ENCODE assay signal across 5 fruit fly cellular contexts in genomic region chr3R:13831596-13832119, dm6.
TF ChIP-seq lines count a peak whose summit lies in the region.

No protein-coding gene starts in this region.

- no peak for TF ChIP-seq CTCF in whole organism, embryonic (GFP tag; optimal IDR thresholded peaks at IDR 0.05; lab: Kevin White, UChicago)

TF ChIP-seq in whole organism, adult, 20 proteins besides CTCF, POLR2A, EP300 and RAD21 (continues in another document):
- TF ChIP-seq CG1620 (GFP tag; optimal IDR thresholded peaks at IDR 0.05; lab: Kevin White, UChicago) (no peak), toe (GFP tag; optimal IDR thresholded peaks at IDR 0.05; lab: Kevin White, UChicago) (no peak), pad (GFP tag; optimal IDR thresholded peaks at IDR 0.05; lab: Kevin White, UChicago) (no peak), CG7045 (GFP tag; optimal IDR thresholded peaks at IDR 0.05; lab: Kevin White, UChicago) (no peak), CG7101 (tag; optimal IDR thresholded peaks at IDR 0.05; lab: Kevin White, UChicago) (peak; percentile 38), Mnt (GFP tag; optimal IDR thresholded peaks at IDR 0.05; lab: Kevin White, UChicago) (no peak), tj (GFP tag; optimal IDR thresholded peaks at IDR 0.05; lab: Kevin White, UChicago) (peak; percentile 65), CG12768 (GFP tag; optimal IDR thresholded peaks at IDR 0.05; lab: Kevin White, UChicago) (peak; percentile 34), kay (GFP tag; lab: Kevin White, UChicago; ENCODE audit: borderline replicate concordance) (no peak), bab1 (GFP tag; optimal IDR thresholded peaks at IDR 0.05; lab: Kevin White, UChicago) (peak; percentile 82), CG5204 (GFP tag; optimal IDR thresholded peaks at IDR 0.05; lab: Kevin White, UChicago) (no peak), Crg-1 (GFP tag; optimal IDR thresholded peaks at IDR 0.05; lab: Kevin White, UChicago) (no peak), Clk (GFP tag; optimal IDR thresholded peaks at IDR 0.05; lab: Kevin White, UChicago) (no peak), CG14711 (tag; optimal IDR thresholded peaks at IDR 0.05; lab: Kevin White, UChicago) (no peak), CG33017 (tag; optimal IDR thresholded peaks at IDR 0.05; lab: Kevin White, UChicago) (peak; percentile 38), CG11617 (GFP tag; optimal IDR thresholded peaks at IDR 0.05; lab: Kevin White, UChicago) (peak; percentile 48), cic (GFP tag; optimal IDR thresholded peaks at IDR 0.05; lab: Kevin White, UChicago) (no peak), Hr96 (GFP tag; optimal IDR thresholded peaks at IDR 0.05; lab: Kevin White, UChicago) (no peak), ovo (GFP tag; optimal IDR thresholded peaks at IDR 0.05; lab: Kevin White, UChicago) (no peak)

TF ChIP-seq in whole organism, embryonic, 481 proteins besides CTCF, POLR2A, EP300 and RAD21 (continues in another document):
- TF ChIP-seq tgo (GFP tag; IDR thresholded peaks at IDR 0.05; lab: Robert Waterston, UW) (peak; percentile 65; the same call in 2 of the 3 replicates), CG10209 (GFP tag; optimal IDR thresholded peaks at IDR 0.05; lab: Kevin White, UChicago) (peak; percentile 48), CG17568 (GFP tag; optimal IDR thresholded peaks at IDR 0.05; lab: Kevin White, UChicago) (peak; percentile 3), CG31441 (GFP tag; IDR thresholded peaks at IDR 0.05; lab: Robert Waterston, UW) (peak; percentile 54), CG2202 (tag; optimal IDR thresholded peaks at IDR 0.05; lab: Kevin White, UChicago) (no peak), stc (GFP tag; IDR thresholded peaks at IDR 0.05; lab: Robert Waterston, UW) (no peak; the same call in 1 of the 2 replicates), onecut (GFP tag; IDR thresholded peaks at IDR 0.05; lab: Robert Waterston, UW) (peak; percentile 19; the same call in 1 of the 2 replicates), fd3F (GFP tag; optimal IDR thresholded peaks at IDR 0.05; lab: Kevin White, UChicago) (peak; percentile 9), gce (GFP tag; IDR thresholded peaks at IDR 0.05; lab: Robert Waterston, UW) (peak; percentile 58; the same call in 1 of the 3 replicates), CG9437 (GFP tag; optimal IDR thresholded peaks at IDR 0.05; lab: Kevin White, UChicago) (peak; percentile 22), gem (tag; optimal IDR thresholded peaks at IDR 0.05; lab: Kevin White, UChicago) (peak; percentile 68), CG11560 (tag; IDR thresholded peaks at IDR 0.05; lab: Robert Waterston, UW) (no peak), BtbVII (GFP tag; optimal IDR thresholded peaks at IDR 0.05; lab: Kevin White, UChicago) (no peak), lab (GFP tag; optimal IDR thresholded peaks at IDR 0.05; lab: Kevin White, UChicago) (peak; percentile 7), Ptx1 (GFP tag; IDR thresholded peaks at IDR 0.05; lab: Robert Waterston, UW) (peak; percentile 46), Abd-B (GFP tag; optimal IDR thresholded peaks at IDR 0.05; lab: Kevin White, UChicago) (peak; percentile 53), HmgZ (tag; optimal IDR thresholded peaks at IDR 0.05; lab: Kevin White, UChicago) (no peak), CG10267 (tag; optimal IDR thresholded peaks at IDR 0.05; lab: Kevin White, UChicago) (peak; percentile 0)

TF ChIP-seq in whole organism, prepupa, 60 proteins besides CTCF, POLR2A, EP300 and RAD21 (continues in another document):
- peak; percentile 88 for TF ChIP-seq CG32006 (GFP tag; optimal IDR thresholded peaks at IDR 0.05; lab: Kevin White, UChicago)
- TF ChIP-seq Gug (GFP tag; IDR thresholded peaks at IDR 0.05; lab: Robert Waterston, UW): 0 out of 2 replicates have a peak, but pooled peaks have one; percentile 70
- TF ChIP-seq CG31627 (GFP tag; optimal IDR thresholded peaks at IDR 0.05; lab: Kevin White, UChicago): peak; percentile 47
- TF ChIP-seq CG6163 (GFP tag; IDR thresholded peaks at IDR 0.05; lab: Robert Waterston, UW): peak; percentile 85; the same call in 2 of the 3 replicates
- TF ChIP-seq Sox102F (GFP tag; optimal IDR thresholded peaks at IDR 0.05; lab: Kevin White, UChicago): peak; percentile 79
- TF ChIP-seq CG11294 (GFP tag; IDR thresholded peaks at IDR 0.05; lab: Robert Waterston, UW): peak; percentile 58; the same call in 1 of the 2 replicates
- TF ChIP-seq CG3032 (tag; optimal IDR thresholded peaks at IDR 0.05; lab: Kevin White, UChicago): peak; percentile 45
- peak; percentile 69 for TF ChIP-seq acj6 (GFP tag; optimal IDR thresholded peaks at IDR 0.05; lab: Kevin White, UChicago)
- TF ChIP-seq fd59A (GFP tag; optimal IDR thresholded peaks at IDR 0.05; lab: Kevin White, UChicago): no peak
- peak; percentile 54 for TF ChIP-seq Ets96B (tag; optimal IDR thresholded peaks at IDR 0.05; lab: Kevin White, UChicago)
- TF ChIP-seq CG6276 (GFP tag; optimal IDR thresholded peaks at IDR 0.05; lab: Kevin White, UChicago): peak; percentile 62
- TF ChIP-seq Eip78C (GFP tag; lab: Kevin White, UChicago): peak; percentile 93
- peak; percentile 69 for TF ChIP-seq net (GFP tag; optimal IDR thresholded peaks at IDR 0.05; lab: Kevin White, UChicago)
- peak; percentile 87 for TF ChIP-seq svp (GFP tag; lab: Kevin White, UChicago)
- TF ChIP-seq Sox15 (GFP tag; optimal IDR thresholded peaks at IDR 0.05; lab: Kevin White, UChicago): peak; percentile 53
- TF ChIP-seq CG6808 (GFP tag; optimal IDR thresholded peaks at IDR 0.05; lab: Kevin White, UChicago): peak; percentile 29
- peak; percentile 54 for TF ChIP-seq Hr39 (GFP tag; optimal IDR thresholded peaks at IDR 0.05; lab: Kevin White, UChicago)
- TF ChIP-seq CG11762 (GFP tag; optimal IDR thresholded peaks at IDR 0.05; lab: Kevin White, UChicago; ENCODE audit: insufficient read depth): peak; percentile 40
- TF ChIP-seq fkh (GFP tag; optimal IDR thresholded peaks at IDR 0.05; lab: Kevin White, UChicago): no peak

TF ChIP-seq in whole organism, pupa, 21 proteins besides CTCF, POLR2A, EP300 and RAD21:
- TF ChIP-seq CG17806 (tag; optimal IDR thresholded peaks at IDR 0.05; lab: Kevin White, UChicago) (peak; percentile 1), CG4496 (GFP tag; IDR thresholded peaks at IDR 0.05; lab: Robert Waterston, UW) (no peak), rn (GFP tag; IDR thresholded peaks at IDR 0.05; lab: Robert Waterston, UW) (0 out of 2 replicates have a peak, but pooled peaks have one; percentile 21), CG32121 (GFP tag; IDR thresholded peaks at IDR 0.05; lab: Robert Waterston, UW) (peak; percentile 90), gl (tag; optimal IDR thresholded peaks at IDR 0.05; lab: Kevin White, UChicago) (no peak), fd96Ca (GFP tag; IDR thresholded peaks at IDR 0.05; lab: Robert Waterston, UW) (peak; percentile 84), CG9948 (tag; optimal IDR thresholded peaks at IDR 0.05; lab: Kevin White, UChicago) (peak; percentile 38), Ets98B (GFP tag; IDR thresholded peaks at IDR 0.05; lab: Robert Waterston, UW) (peak; percentile 93), CG10348 (GFP tag; IDR thresholded peaks at IDR 0.05; lab: Robert Waterston, UW) (no peak), Pif1A (GFP tag; optimal IDR thresholded peaks at IDR 0.05; lab: Kevin White, UChicago) (peak; percentile 61), D1 (tag; optimal IDR thresholded peaks at IDR 0.05; lab: Kevin White, UChicago) (no peak), CG14655 (GFP tag; optimal IDR thresholded peaks at IDR 0.05; lab: Kevin White, UChicago) (peak; percentile 26), CG8301 (tag; optimal IDR thresholded peaks at IDR 0.05; lab: Kevin White, UChicago) (no peak), CG15710 (tag; optimal IDR thresholded peaks at IDR 0.05; lab: Kevin White, UChicago) (peak; percentile 70), CG8159 (tag; optimal IDR thresholded peaks at IDR 0.05; lab: Kevin White, UChicago) (peak; percentile 43), CG34367 (tag; optimal IDR thresholded peaks at IDR 0.05; lab: Kevin White, UChicago) (no peak), Snoo (tag; optimal IDR thresholded peaks at IDR 0.05; lab: Kevin White, UChicago) (peak; percentile 89), CG12605 (GFP tag; IDR thresholded peaks at IDR 0.05; lab: Robert Waterston, UW) (0 out of 2 replicates have a peak, but pooled peaks have one; percentile 22), CG13204 (GFP tag; optimal IDR thresholded peaks at IDR 0.05; lab: Kevin White, UChicago) (peak; percentile 42), Pif1B (GFP tag; optimal IDR thresholded peaks at IDR 0.05; lab: Kevin White, UChicago) (peak; percentile 72), EcR (GFP tag; optimal IDR thresholded peaks at IDR 0.05; lab: Kevin White, UChicago) (no peak)

TF ChIP-seq in whole organism, wandering third instar larva, 38 proteins besides CTCF, POLR2A, EP300 and RAD21:
- peak; percentile 58 for TF ChIP-seq Hnf4 (GFP tag; optimal IDR thresholded peaks at IDR 0.05; lab: Kevin White, UChicago)
- TF ChIP-seq ey (GFP tag; optimal IDR thresholded peaks at IDR 0.05; lab: Kevin White, UChicago): peak; percentile 35
- TF ChIP-seq foxo (GFP tag; optimal IDR thresholded peaks at IDR 0.05; lab: Kevin White, UChicago): peak in 1 of 2 experiments; percentile 75
- peak; percentile 85 for TF ChIP-seq Sp1 (GFP tag; optimal IDR thresholded peaks at IDR 0.05; lab: Kevin White, UChicago)
- TF ChIP-seq h (GFP tag; optimal IDR thresholded peaks at IDR 0.05; lab: Kevin White, UChicago): peak; percentile 67
- no peak for TF ChIP-seq Hr78 (GFP tag; optimal IDR thresholded peaks at IDR 0.05; lab: Kevin White, UChicago)
- no peak for TF ChIP-seq Myc (optimal IDR thresholded peaks at IDR 0.05; lab: Kevin White, UChicago)
- TF ChIP-seq OdsH (GFP tag; optimal IDR thresholded peaks at IDR 0.05; lab: Kevin White, UChicago): peak; percentile 74
- no peak for TF ChIP-seq woc (GFP tag; optimal IDR thresholded peaks at IDR 0.05; lab: Kevin White, UChicago)
- TF ChIP-seq dl (GFP tag; optimal IDR thresholded peaks at IDR 0.05; lab: Kevin White, UChicago; ENCODE audit: insufficient read depth in 1 of 2, partially characterized antibody in 2 of 2): no peak
- TF ChIP-seq brk (GFP tag; optimal IDR thresholded peaks at IDR 0.05; lab: Kevin White, UChicago): peak; percentile 12
- TF ChIP-seq fru (GFP tag; optimal IDR thresholded peaks at IDR 0.05; lab: Kevin White, UChicago): peak; percentile 69
- peak; percentile 22 for TF ChIP-seq br (GFP tag; optimal IDR thresholded peaks at IDR 0.05; lab: Kevin White, UChicago)
- no peak for TF ChIP-seq usp (GFP tag; optimal IDR thresholded peaks at IDR 0.05; lab: Kevin White, UChicago)
- TF ChIP-seq Abd-B (GFP tag; optimal IDR thresholded peaks at IDR 0.05; lab: Kevin White, UChicago): no peak
- TF ChIP-seq pan (optimal IDR thresholded peaks at IDR 0.05; lab: Kevin White, UChicago): no peak
- TF ChIP-seq Rel (GFP tag; optimal IDR thresholded peaks at IDR 0.05; lab: Kevin White, UChicago): peak; percentile 29
- peak; percentile 64 for TF ChIP-seq Rel (tag; optimal IDR thresholded peaks at IDR 0.05; lab: Kevin White, UChicago)
- TF ChIP-seq psq (GFP tag; optimal IDR thresholded peaks at IDR 0.05; lab: Kevin White, UChicago): peak; percentile 79
- peak; percentile 87 for TF ChIP-seq HLH106 (tag; optimal IDR thresholded peaks at IDR 0.05; lab: Kevin White, UChicago)
- no peak for TF ChIP-seq CG32264 (GFP tag; optimal IDR thresholded peaks at IDR 0.05; lab: Kevin White, UChicago)
- TF ChIP-seq rgr (GFP tag; optimal IDR thresholded peaks at IDR 0.05; lab: Kevin White, UChicago): peak; percentile 68
